Worm (Caenorhabditis elegans) whole organism, midembryonic: ENCODE measurements around the gene coa-3.

Experiments
- T22C8.4 ChIP-seq: fragments of 200-800 bp; sonication (Bioruptor generic); IDR thresholded peaks from 2 replicates; pipeline ENCODE4 v1.3.6; 2022; ENCODE audit warnings: missing genetic modification characterization, missing compliant biosample characterization
- cog-1 ChIP-seq: sonication (generic microtip); optimal IDR thresholded peaks from 2 replicates; lab custom pipeline; 2016; ENCODE audit warnings: missing genetic modification characterization, missing compliant biosample characterization
- flt-1 ChIP-seq: fragments of 200-800 bp; sonication (Bioruptor generic); IDR thresholded peaks from 2 replicates; pipeline ENCODE4 v1.3.6; 2022; ENCODE audit warnings: missing genetic modification characterization, missing compliant biosample characterization
- klf-2 ChIP-seq: fragments of 200-800 bp; sonication (Bioruptor generic); conservative IDR thresholded peaks from 2 replicates; pipeline ENCODE4 v1.3.6; 2022; ENCODE audit warnings: missing genetic modification reagents, missing genetic modification characterization, missing compliant biosample characterization
- med-1 ChIP-seq: sonication (generic microtip); optimal IDR thresholded peaks from 2 replicates; lab custom pipeline; 2017; ENCODE audit warnings: missing genetic modification characterization, mild to moderate bottlenecking, missing compliant biosample characterization, antibody characterized with exemption, missing genetic modification reagents; ENCODE audit not compliant: insufficient read depth
- ref-1 ChIP-seq: fragments of 200-800 bp; sonication (Bioruptor generic); conservative IDR thresholded peaks from 2 replicates; pipeline ENCODE4 v1.3.6; 2022; ENCODE audit warnings: missing genetic modification reagents, missing genetic modification characterization, missing compliant biosample characterization
- tab-1 ChIP-seq: fragments of 200-800 bp; sonication (Bioruptor generic); IDR thresholded peaks from 2 replicates; pipeline ENCODE4 v1.3.6; 2022; ENCODE audit warnings: missing genetic modification characterization, missing compliant biosample characterization
- ztf-29 ChIP-seq: fragments of 200-800 bp; sonication (Bioruptor generic); IDR thresholded peaks from 2 replicates; pipeline ENCODE4 v1.3.6; 2022; ENCODE audit warnings: missing genetic modification reagents, missing genetic modification characterization, missing compliant biosample characterization

- TF ChIP-seq tab-1 (GFP tag; lab: Robert Waterston, UW) (no peak), klf-2 (GFP tag; lab: Robert Waterston, UW) (no peak), ztf-29 (GFP tag; lab: Robert Waterston, UW) (no peak), flt-1 (GFP tag; lab: Robert Waterston, UW) (no peak), med-1 (GFP tag; lab: Kevin White, UChicago) (no peak), ref-1 (no peak), cog-1 (tag; lab: Kevin White, UChicago) (no peak), T22C8.4 (GFP tag; lab: Robert Waterston, UW) (no peak)
These were observed 19.1 kb downstream of the coa-3 start for ce11 chrII:4583203-4583912.
